Worm (Caenorhabditis elegans): ENCODE results near the gene C45B11.5.
A peak's percentile ranks its signal among the peaks of the same experiment; 100 is the strongest.

- no peak for TF ChIP-seq jun-1 (tag; optimal IDR thresholded peaks at IDR 0.05)
- no peak for TF ChIP-seq pqm-1 (tag; optimal IDR thresholded peaks at IDR 0.05)
- TF ChIP-seq ZK546.5 (tag; optimal IDR thresholded peaks at IDR 0.05) = no peak
- no peak for TF ChIP-seq nhr-12 (tag; optimal IDR thresholded peaks at IDR 0.05)
- TF ChIP-seq egl-27 (tag; optimal IDR thresholded peaks at IDR 0.05) = no peak
- TF ChIP-seq ceh-16 (tag; optimal IDR thresholded peaks at IDR 0.05) = no peak
- peak; percentile 1 for TF ChIP-seq pha-4 (tag; optimal IDR thresholded peaks at IDR 0.05)
- TF ChIP-seq nhr-11 (tag; optimal IDR thresholded peaks at IDR 0.05) = no peak
- no peak for TF ChIP-seq ztf-4 (tag; optimal IDR thresholded peaks at IDR 0.05)
Observed at ce11 chrV:11074448-11074847, 32.8 kb downstream of the C45B11.5 start, which contains the start of gene act-3.
